Worm (Caenorhabditis elegans): Measurements from ENCODE around the gene srz-18.

- no peak for TF ChIP-seq ztf-11 (tag; optimal IDR thresholded peaks at IDR 0.05)
- TF ChIP-seq ceh-28 (tag; optimal IDR thresholded peaks at IDR 0.05): no peak
- TF ChIP-seq egl-5 (tag; optimal IDR thresholded peaks at IDR 0.05): no peak
- TF ChIP-seq lin-39 (tag; optimal IDR thresholded peaks at IDR 0.05): no peak
- TF ChIP-seq jun-1 (tag; optimal IDR thresholded peaks at IDR 0.05): no peak
- TF ChIP-seq ZK546.5 (tag; optimal IDR thresholded peaks at IDR 0.05): no peak
- no peak for TF ChIP-seq hmg-11 (tag; optimal IDR thresholded peaks at IDR 0.05)
- TF ChIP-seq nhr-77 (tag; optimal IDR thresholded peaks at IDR 0.05): no peak
- TF ChIP-seq nhr-237 (tag; optimal IDR thresholded peaks at IDR 0.05): no peak
- no peak for TF ChIP-seq fos-1 (tag; optimal IDR thresholded peaks at IDR 0.05)
- TF ChIP-seq elt-2 (tag; optimal IDR thresholded peaks at IDR 0.05): no peak
- no peak for TF ChIP-seq elt-1 (tag; optimal IDR thresholded peaks at IDR 0.05)
- TF ChIP-seq nhr-76 (tag; optimal IDR thresholded peaks at IDR 0.05): no peak
- TF ChIP-seq unc-62 (GFP tag; optimal IDR thresholded peaks at IDR 0.05): no peak
These were observed 28.7 kb downstream of the srz-18 start for ce11 chrV:20655174-20655573.
